Fruit fly (Drosophila melanogaster) whole organism, wandering third instar larva: Measurements from ENCODE around the gene CG14024.
A peak's percentile ranks its signal among the peaks of the same experiment; 100 is the strongest.

Experiments
- Abd-B ChIP-seq: fragments of >200 bp; optimal IDR thresholded peaks from 2 replicates; lab custom pipeline; 2017; ENCODE audit warnings: missing biosample characterization, missing genetic modification characterization
- CG32264 ChIP-seq: fragments of 200-800 bp; sonication (Bioruptor generic); optimal IDR thresholded peaks from 2 replicates; lab custom pipeline; 2016; ENCODE audit warnings: missing biosample characterization, missing genetic modification characterization
- CG9705 ChIP-seq: fragments of 200-800 bp; sonication (Bioruptor generic); optimal IDR thresholded peaks from 2 replicates; lab custom pipeline; 2018; ENCODE audit warnings: missing biosample characterization, mild to moderate bottlenecking, missing genetic modification characterization
- CrebA ChIP-seq: fragments of 200-800 bp; sonication (Bioruptor generic); optimal IDR thresholded peaks from 2 replicates; lab custom pipeline; 2016; ENCODE audit warnings: missing biosample characterization, mild to moderate bottlenecking, missing genetic modification characterization, borderline replicate concordance
- Dfd ChIP-seq: fragments of >200 bp; optimal IDR thresholded peaks from 2 replicates; lab custom pipeline; 2017; ENCODE audit warnings: missing biosample characterization, missing genetic modification characterization
- Dif ChIP-seq: fragments of 200-275, 200-300 bp; sonication (Bioruptor generic); optimal IDR thresholded peaks from 2 replicates; lab custom pipeline; 2018; ENCODE audit warnings: missing biosample characterization, missing genetic modification characterization; ENCODE audit not compliant: partially characterized antibody
- GATAd ChIP-seq: sonication (Bioruptor generic); optimal IDR thresholded peaks from 2 replicates; lab custom pipeline; 2016; ENCODE audit warnings: missing biosample characterization, missing genetic modification characterization
- HLH106 ChIP-seq: fragments of 200-800 bp; optimal IDR thresholded peaks from 3 replicates; lab custom pipeline; 2019; ENCODE audit warnings: missing biosample characterization, mild to moderate bottlenecking, missing genetic modification characterization, moderate library complexity
- Hnf4 ChIP-seq: fragments of 200-800 bp; sonication (Bioruptor generic); optimal IDR thresholded peaks from 2 replicates; lab custom pipeline; 2016; ENCODE audit warnings: missing biosample characterization, mild to moderate bottlenecking, missing genetic modification characterization
- Hr78 ChIP-seq: fragments of >200 bp; optimal IDR thresholded peaks from 2 replicates; lab custom pipeline; 2017; ENCODE audit warnings: missing biosample characterization, missing genetic modification characterization
- Hr83 ChIP-seq: fragments of 200-300 bp; sonication (Bioruptor generic); optimal IDR thresholded peaks from 2 replicates; lab custom pipeline; 2016; ENCODE audit warnings: missing biosample characterization, mild to moderate bottlenecking, missing genetic modification characterization, moderate library complexity; ENCODE audit not compliant: poor library complexity, severe bottlenecking
- Jra ChIP-seq: sonication (Bioruptor generic); optimal IDR thresholded peaks from 2 replicates; lab custom pipeline; 2016; ENCODE audit warnings: missing biosample characterization, missing genetic modification characterization
- Mio ChIP-seq: sonication (Bioruptor generic); optimal IDR thresholded peaks from 2 replicates; lab custom pipeline; 2016; ENCODE audit warnings: missing biosample characterization, missing genetic modification characterization
- Myc ChIP-seq: fragments of >200 bp; optimal IDR thresholded peaks from 2 replicates; lab custom pipeline; 2017
- N ChIP-seq: fragments of >200 bp; optimal IDR thresholded peaks from 2 replicates; lab custom pipeline; 2018; ENCODE audit warnings: missing biosample characterization, missing external identifiers, missing genetic modification characterization
- OdsH ChIP-seq: fragments of 200-800 bp; sonication (Bioruptor generic); optimal IDR thresholded peaks from 2 replicates; lab custom pipeline; 2016; ENCODE audit warnings: missing biosample characterization, mild to moderate bottlenecking, missing genetic modification characterization
- Rel ChIP-seq, 2 experiments: fragments of 200-800 bp; sonication (Bioruptor generic) in 1 of 2; optimal IDR thresholded peaks; 2 replicates in 1 of 2; 3 replicates in 1 of 2; lab custom pipeline; 2016 to 2019; ENCODE audit warnings: mild to moderate bottlenecking in 2 of 2, missing biosample characterization in 2 of 2, missing genetic modification characterization in 2 of 2, moderate library complexity in 1 of 2
- Sp1 ChIP-seq: fragments of 200-800 bp; sonication (Bioruptor generic); optimal IDR thresholded peaks from 3 replicates; lab custom pipeline; 2019; ENCODE audit warnings: missing biosample characterization, mild to moderate bottlenecking, missing genetic modification characterization, moderate library complexity
- Vsx2 ChIP-seq: fragments of 200-300, 225-300 bp; sonication (Bioruptor generic); optimal IDR thresholded peaks from 2 replicates; lab custom pipeline; 2018; ENCODE audit warnings: missing biosample characterization, missing genetic modification characterization; ENCODE audit not compliant: partially characterized antibody
- brk ChIP-seq: fragments of 200-800 bp; sonication (Bioruptor generic); optimal IDR thresholded peaks from 2 replicates; lab custom pipeline; 2016; ENCODE audit warnings: missing biosample characterization, mild to moderate bottlenecking, missing genetic modification characterization
- dl ChIP-seq, 2 experiments: fragments of 175-275, 200-275 bp in 1 of 2; fragments of 200-275 bp in 1 of 2; sonication (Bioruptor generic); optimal IDR thresholded peaks; lab custom pipeline; 2018; ENCODE audit warnings: mild to moderate bottlenecking in 2 of 2, missing biosample characterization in 2 of 2, missing genetic modification characterization in 2 of 2, moderate library complexity in 2 of 2; ENCODE audit not compliant: partially characterized antibody in 2 of 2, insufficient read depth in 1 of 2
- dmrt93B ChIP-seq: fragments of 200-800 bp; sonication (Bioruptor generic); optimal IDR thresholded peaks from 2 replicates; lab custom pipeline; 2018; ENCODE audit warnings: missing biosample characterization, mild to moderate bottlenecking, missing genetic modification characterization
- dsf ChIP-seq: sonication (Bioruptor generic); optimal IDR thresholded peaks from 2 replicates; lab custom pipeline; 2016; ENCODE audit warnings: missing biosample characterization, missing genetic modification characterization, borderline replicate concordance
- ey ChIP-seq: fragments of 200-800 bp; sonication (Bioruptor generic); optimal IDR thresholded peaks from 2 replicates; lab custom pipeline; 2016; ENCODE audit warnings: missing biosample characterization, missing genetic modification characterization
- foxo ChIP-seq, 2 experiments: fragments of 200-800 bp; sonication (Bioruptor generic); optimal IDR thresholded peaks; 2 replicates in 1 of 2; 3 replicates in 1 of 2; lab custom pipeline; 2016 to 2017; ENCODE audit warnings: missing biosample characterization in 2 of 2, missing genetic modification characterization in 2 of 2
- fru ChIP-seq: fragments of 200-800 bp; sonication (Bioruptor generic); optimal IDR thresholded peaks from 3 replicates; lab custom pipeline; 2016; ENCODE audit warnings: missing biosample characterization, mild to moderate bottlenecking, missing genetic modification characterization
- h ChIP-seq: fragments of 200-800 bp; sonication (Bioruptor generic); optimal IDR thresholded peaks from 3 replicates; lab custom pipeline; 2016; ENCODE audit warnings: missing biosample characterization, mild to moderate bottlenecking, missing genetic modification characterization
- jim ChIP-seq: fragments of 175-275, 200-325 bp; sonication (Bioruptor generic); optimal IDR thresholded peaks from 2 replicates; lab custom pipeline; 2016; ENCODE audit warnings: missing biosample characterization, mild to moderate bottlenecking, missing genetic modification characterization
- lola ChIP-seq: fragments of >200 bp; optimal IDR thresholded peaks from 2 replicates; lab custom pipeline; 2017; ENCODE audit warnings: missing biosample characterization, missing genetic modification characterization
- psq ChIP-seq: fragments of 200-800 bp; sonication (Bioruptor generic); optimal IDR thresholded peaks from 3 replicates; lab custom pipeline; 2017; ENCODE audit warnings: missing biosample characterization, mild to moderate bottlenecking, missing genetic modification characterization, moderate library complexity
- rgr ChIP-seq: fragments of 200-800 bp; sonication (Bioruptor generic); optimal IDR thresholded peaks from 3 replicates; lab custom pipeline; 2016; ENCODE audit warnings: missing biosample characterization, mild to moderate bottlenecking, missing genetic modification characterization
- sage ChIP-seq: fragments of 200-800 bp; sonication (Bioruptor generic); optimal IDR thresholded peaks from 2 replicates; lab custom pipeline; 2016; ENCODE audit warnings: missing biosample characterization, mild to moderate bottlenecking, missing genetic modification characterization
- sv ChIP-seq: fragments of 200-800 bp; sonication (Bioruptor generic); optimal IDR thresholded peaks from 3 replicates; lab custom pipeline; 2016; ENCODE audit warnings: missing biosample characterization, missing genetic modification characterization
- tai ChIP-seq: sonication (Bioruptor generic); optimal IDR thresholded peaks from 2 replicates; lab custom pipeline; 2016; ENCODE audit warnings: missing biosample characterization, missing genetic modification characterization
- usp ChIP-seq: fragments of >200 bp; optimal IDR thresholded peaks from 2 replicates; lab custom pipeline; 2017; ENCODE audit warnings: missing biosample characterization, missing genetic modification characterization
- woc ChIP-seq: sonication (Bioruptor generic); optimal IDR thresholded peaks from 2 replicates; lab custom pipeline; 2016; ENCODE audit warnings: missing biosample characterization, mild to moderate bottlenecking, missing genetic modification characterization

The CG14024 gene

DNA sequence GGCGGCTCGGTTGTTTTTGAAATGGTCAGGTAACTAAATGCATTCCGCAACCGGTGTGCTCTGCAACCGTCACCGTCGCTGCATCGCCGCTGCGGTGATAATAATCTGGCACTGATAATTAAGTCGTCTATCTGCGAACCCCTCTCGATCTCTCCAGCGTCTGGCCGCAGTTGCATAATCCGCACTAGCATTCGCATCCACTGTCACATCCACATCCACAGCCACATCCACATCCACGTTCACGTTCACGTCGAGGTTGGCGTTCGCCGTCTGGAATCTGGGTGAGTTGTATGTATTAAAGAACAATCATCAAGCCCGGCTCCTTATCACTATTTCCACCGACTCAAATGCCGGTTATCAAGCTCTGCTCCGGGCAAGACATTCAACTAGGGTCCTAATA, 17.9 kb upstream of the CG14024 start:
- TF ChIP-seq h (no peak), CG9705 (GFP tag; lab: Kevin White, UChicago) (no peak), HLH106 (tag; lab: Kevin White, UChicago) (no peak), Abd-B (GFP tag; lab: Kevin White, UChicago) (no peak), dmrt93B (no peak), rgr (no peak)
- TF ChIP-seq, all 38 proteins: peak for 0

- TF ChIP-seq sage (GFP tag; lab: Kevin White, UChicago) (no peak), Vsx2 (GFP tag; lab: Kevin White, UChicago) (no peak), Mio (GFP tag; lab: Kevin White, UChicago) (no peak), Myc (no peak), OdsH (no peak), N (GFP tag; lab: Kevin White, UChicago) (no peak), dmrt93B (no peak), rgr (no peak), foxo (GFP tag; optimal IDR thresholded peaks at IDR 0.05; lab: Kevin White, UChicago) (no peak)
Measured at dm6 chr2L:5329557-5329956, 14.9 kb upstream of the CG14024 start, which contains the start of gene TotM. Gene TotM, plus strand, starts transcription at chr2L:5329857.

DNA sequence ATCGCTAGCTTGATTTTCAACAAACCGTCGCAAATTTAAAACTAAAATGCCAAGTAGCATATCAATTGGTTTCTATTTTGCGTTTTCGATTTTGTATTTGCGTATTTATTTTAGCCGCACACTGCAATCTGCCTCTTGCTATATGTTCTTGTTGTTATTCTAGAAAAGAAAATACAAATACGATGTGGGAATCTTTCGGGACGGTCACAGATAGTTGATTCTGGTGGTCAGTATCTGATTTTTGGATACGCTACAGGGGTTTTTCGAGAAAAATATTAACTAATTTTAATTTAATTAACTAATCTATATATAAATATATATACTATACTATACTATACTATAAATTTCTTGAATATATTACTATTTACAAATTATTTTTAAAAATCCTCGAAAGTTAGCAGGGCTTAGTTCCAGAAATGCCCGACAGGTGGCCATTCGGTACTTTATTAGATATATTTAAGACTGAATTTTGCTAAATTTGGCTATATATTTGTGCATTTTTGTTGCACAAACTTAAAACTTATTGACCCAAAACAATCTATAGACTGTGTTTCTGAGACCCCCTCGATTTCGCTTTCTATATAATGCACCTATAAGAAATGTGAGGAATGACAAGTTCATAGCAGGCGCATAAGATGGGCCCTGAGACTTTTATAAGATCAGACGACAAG, 14.3 kb upstream of the CG14024 start, which contains the start of gene CG14022:
TSS of gene CG14022 (minus strand) at position 51 of the 671 bp plus-strand sequence.
- no peak for TF ChIP-seq woc (GFP tag; lab: Kevin White, UChicago)
- no peak for TF ChIP-seq GATAd (GFP tag; lab: Kevin White, UChicago)
- no peak for TF ChIP-seq tai (GFP tag; lab: Kevin White, UChicago)
- no peak for TF ChIP-seq brk
- no peak for TF ChIP-seq Vsx2 (GFP tag; lab: Kevin White, UChicago)
- TF ChIP-seq sage (GFP tag; lab: Kevin White, UChicago): no peak
- TF ChIP-seq dl (GFP tag; optimal IDR thresholded peaks at IDR 0.05; lab: Kevin White, UChicago; ENCODE audit: insufficient read depth in 1 of 2, partially characterized antibody in 2 of 2): no peak
- TF ChIP-seq rgr: no peak
- no peak for TF ChIP-seq Sp1 (GFP tag; lab: Kevin White, UChicago)
- no peak for TF ChIP-seq sv (GFP tag; lab: Kevin White, UChicago)
- no peak for TF ChIP-seq Rel (GFP tag; optimal IDR thresholded peaks at IDR 0.05; lab: Kevin White, UChicago)
- TF ChIP-seq Rel (tag; optimal IDR thresholded peaks at IDR 0.05; lab: Kevin White, UChicago): no peak
- no peak for TF ChIP-seq fru (GFP tag; lab: Kevin White, UChicago)
- TF ChIP-seq dsf (GFP tag; lab: Kevin White, UChicago): no peak
- no peak for TF ChIP-seq Jra (GFP tag; lab: Kevin White, UChicago)
- no peak for TF ChIP-seq ey (GFP tag; lab: Kevin White, UChicago)
- no peak for TF ChIP-seq psq (GFP tag; lab: Kevin White, UChicago)
- TF ChIP-seq OdsH: no peak

- TF ChIP-seq usp (GFP tag; lab: Kevin White, UChicago): no peak
- no peak for TF ChIP-seq dmrt93B
Measured at dm6 chr2L:5327266-5327621, 12.5 kb upstream of the CG14024 start.

DNA sequence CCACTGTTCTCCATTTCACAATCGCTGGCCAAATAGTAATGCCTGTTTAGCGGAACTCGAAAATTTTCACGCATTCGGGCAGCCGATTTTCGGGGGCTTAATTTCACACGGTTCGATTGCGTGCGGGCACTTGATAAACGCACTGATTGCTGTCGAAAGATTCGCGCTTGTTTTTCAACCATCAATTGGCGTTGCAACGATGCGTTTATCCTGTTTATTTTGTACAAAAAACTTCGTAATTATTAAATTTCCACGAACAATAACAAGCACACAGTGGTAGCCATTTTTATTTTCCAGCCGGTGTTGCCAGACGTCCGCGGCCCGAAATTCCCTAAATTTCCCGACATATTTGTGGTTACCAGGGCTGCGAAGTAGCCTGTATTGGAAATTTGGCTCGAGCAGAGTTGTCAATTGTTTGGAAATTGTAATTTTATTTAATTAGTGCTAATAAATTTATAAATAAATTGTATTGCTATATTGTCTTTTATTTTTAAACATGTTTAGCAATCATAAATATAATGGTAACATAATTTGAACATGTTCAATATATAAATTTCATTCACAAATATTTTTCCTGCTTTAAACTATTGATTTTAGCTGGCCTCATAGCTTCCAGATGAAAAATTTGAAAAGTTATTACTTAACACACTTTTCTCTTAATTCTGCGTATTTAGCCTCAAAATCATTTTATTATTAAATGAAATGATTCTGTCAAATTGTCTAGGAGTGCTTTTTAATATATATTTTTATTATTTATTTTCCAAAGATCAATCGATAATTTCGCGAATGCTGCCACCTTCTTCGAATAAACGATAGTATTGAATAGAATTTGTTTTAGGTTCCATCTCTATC, 11.9 kb upstream of the CG14024 start, which contains the start of the genes Ncoa6 and cype:
TSS of gene Ncoa6 (minus strand) at position 270 of the 852 bp plus-strand sequence.
TSS of gene cype (plus strand) at position 814 of the 852 bp plus-strand sequence.
- no peak for TF ChIP-seq Abd-B (GFP tag; lab: Kevin White, UChicago)
- no peak for TF ChIP-seq Vsx2 (GFP tag; lab: Kevin White, UChicago)
- TF ChIP-seq CrebA (GFP tag; lab: Kevin White, UChicago): no peak
- no peak for TF ChIP-seq Dif
- no peak for TF ChIP-seq Rel (GFP tag; optimal IDR thresholded peaks at IDR 0.05; lab: Kevin White, UChicago)
- TF ChIP-seq Rel (tag; optimal IDR thresholded peaks at IDR 0.05; lab: Kevin White, UChicago): peak; percentile 64
- no peak for TF ChIP-seq usp (GFP tag; lab: Kevin White, UChicago)
- TF ChIP-seq Jra (GFP tag; lab: Kevin White, UChicago): peak; percentile 15
- peak; percentile 12 for TF ChIP-seq dmrt93B
- no peak for TF ChIP-seq jim (GFP tag; lab: Kevin White, UChicago)
- TF ChIP-seq rgr: peak; percentile 25
- TF ChIP-seq Hr78: no peak
- peak; percentile 15 for TF ChIP-seq h
- TF ChIP-seq dl (GFP tag; optimal IDR thresholded peaks at IDR 0.05; lab: Kevin White, UChicago; ENCODE audit: insufficient read depth in 1 of 2, partially characterized antibody in 2 of 2): no peak
- no peak for TF ChIP-seq CG32264 (GFP tag; lab: Kevin White, UChicago)
- no peak for TF ChIP-seq sage (GFP tag; lab: Kevin White, UChicago)
- TF ChIP-seq Dfd (GFP tag; lab: Kevin White, UChicago): no peak
- TF ChIP-seq CG9705 (GFP tag; lab: Kevin White, UChicago): peak; percentile 29
- TF ChIP-seq Hnf4 (GFP tag; lab: Kevin White, UChicago): peak; percentile 8
- TF ChIP-seq tai (GFP tag; lab: Kevin White, UChicago): no peak
- TF ChIP-seq sv (GFP tag; lab: Kevin White, UChicago): peak; percentile 60
- TF ChIP-seq N (GFP tag; lab: Kevin White, UChicago): no peak
- TF ChIP-seq Sp1 (GFP tag; lab: Kevin White, UChicago): peak; percentile 55
- TF ChIP-seq Myc: no peak
- no peak for TF ChIP-seq lola (GFP tag; lab: Kevin White, UChicago)
- peak; percentile 72 for TF ChIP-seq Hr83
